Worm (Caenorhabditis elegans) whole organism, early embryonic: ENCODE results near the gene cest-24.

Source experiments
- B0310.2 ChIP-seq: sonication (generic microtip); optimal IDR thresholded peaks from 2 replicates; lab custom pipeline; 2016; ENCODE audit warnings: mild to moderate bottlenecking, missing genetic modification characterization, missing compliant biosample characterization
- F13C5.2 ChIP-seq: sonication (generic microtip); optimal IDR thresholded peaks from 2 replicates; lab custom pipeline; 2017; ENCODE audit warnings: mild to moderate bottlenecking, missing genetic modification characterization, inconsistent platforms, missing compliant biosample characterization
- ama-1 ChIP-seq: fragments of 150-350 bp; optimal IDR thresholded peaks from 2 replicates; lab custom pipeline; 2014
- ceh-36 ChIP-seq: sonication (generic microtip); optimal IDR thresholded peaks from 2 replicates; lab custom pipeline; 2016; ENCODE audit warnings: missing genetic modification characterization, inconsistent platforms, missing compliant biosample characterization
- scrt-1 ChIP-seq: fragments of 200-800 bp; sonication (Bioruptor generic); IDR thresholded peaks from 2 replicates; pipeline ENCODE4 v1.3.6; 2022; ENCODE audit warnings: missing genetic modification characterization, missing compliant biosample characterization

ce11 chrV:6348133-6348532, 31.4 kb downstream of the cest-24 start:
- TF ChIP-seq ama-1 (lab: Kevin White, UChicago) (no peak), B0310.2 (tag; lab: Kevin White, UChicago) (no peak), F13C5.2 (no peak), scrt-1 (GFP tag; lab: Robert Waterston, UW) (no peak), ceh-36 (tag; lab: Kevin White, UChicago) (no peak)
